Worm (Caenorhabditis elegans) whole organism, midembryonic: Measurements from ENCODE around the gene Y37E11AL.1.

Experiments used
- cog-1 ChIP-seq: sonication (generic microtip); optimal IDR thresholded peaks from 2 replicates; lab custom pipeline; 2016; ENCODE audit warnings: missing genetic modification characterization, missing compliant biosample characterization
- flt-1 ChIP-seq: fragments of 200-800 bp; sonication (Bioruptor generic); IDR thresholded peaks from 2 replicates; pipeline ENCODE4 v1.3.6; 2022; ENCODE audit warnings: missing genetic modification characterization, missing compliant biosample characterization
- med-1 ChIP-seq: sonication (generic microtip); optimal IDR thresholded peaks from 2 replicates; lab custom pipeline; 2017; ENCODE audit warnings: missing genetic modification characterization, mild to moderate bottlenecking, missing compliant biosample characterization, antibody characterized with exemption, missing genetic modification reagents; ENCODE audit not compliant: insufficient read depth
- tab-1 ChIP-seq: fragments of 200-800 bp; sonication (Bioruptor generic); IDR thresholded peaks from 2 replicates; pipeline ENCODE4 v1.3.6; 2022; ENCODE audit warnings: missing genetic modification characterization, missing compliant biosample characterization
- ztf-23 ChIP-seq: fragments of 200-800 bp; sonication (Bioruptor generic); IDR thresholded peaks from 2 replicates; pipeline ENCODE4 v1.3.6; 2022; ENCODE audit warnings: missing genetic modification reagents, missing genetic modification characterization, missing compliant biosample characterization
- ztf-29 ChIP-seq: fragments of 200-800 bp; sonication (Bioruptor generic); IDR thresholded peaks from 2 replicates; pipeline ENCODE4 v1.3.6; 2022; ENCODE audit warnings: missing genetic modification reagents, missing genetic modification characterization, missing compliant biosample characterization

DNA sequence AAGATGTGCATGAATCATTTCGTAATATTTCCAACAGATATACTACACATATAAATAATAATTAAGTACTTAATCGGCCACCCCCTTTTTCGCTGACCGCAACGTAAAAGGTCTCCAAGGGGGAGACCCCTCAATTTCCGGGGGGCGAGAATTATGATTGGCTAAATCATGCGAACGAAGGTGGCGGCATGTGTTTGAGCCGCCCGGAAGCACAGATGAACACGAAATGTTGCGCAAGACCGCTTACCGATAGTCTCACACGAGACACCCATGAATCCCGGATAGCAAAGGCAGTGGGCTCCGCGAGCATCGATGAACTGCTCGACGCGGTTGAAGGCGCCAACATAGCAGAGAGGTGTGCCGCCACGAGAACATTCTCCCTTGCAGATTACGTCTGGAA is 44.2 kb upstream of the Y37E11AL.1 start:
- TF ChIP-seq flt-1 (no peak), med-1 (GFP tag; lab: Kevin White, UChicago) (no peak), tab-1 (no peak), ztf-29 (GFP tag; lab: Robert Waterston, UW) (no peak), ztf-23 (no peak), cog-1 (tag; lab: Kevin White, UChicago) (no peak)
